Worm (Caenorhabditis elegans): ENCODE data around the gene let-754.

Gene let-754

DNA sequence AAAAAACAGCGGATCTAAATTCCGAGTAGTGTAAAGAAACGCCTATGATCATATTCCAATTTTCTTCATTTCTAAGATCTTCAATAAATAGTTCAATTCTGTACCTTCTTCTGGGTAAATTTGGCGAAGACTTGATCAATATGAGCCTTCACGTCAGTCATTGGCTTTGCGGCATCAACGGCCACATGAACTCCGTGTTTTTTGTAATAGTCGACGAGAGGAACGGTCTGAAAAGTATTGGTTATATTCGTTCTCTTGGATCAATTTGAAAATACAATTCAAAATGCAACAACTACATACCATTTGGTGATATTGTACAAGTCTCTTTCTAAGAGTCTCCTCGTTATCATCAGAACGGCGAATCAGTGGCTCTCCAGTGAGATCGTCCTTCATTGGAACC, 2.7 kb downstream of the let-754 start:
- TF ChIP-seq unc-30 (tag; optimal IDR thresholded peaks at IDR 0.05) (no peak), unc-86 (tag; optimal IDR thresholded peaks at IDR 0.05) (no peak), efl-1 (optimal IDR thresholded peaks at IDR 0.05) (no peak), efl-1 (GFP tag; optimal IDR thresholded peaks at IDR 0.05 in 1 of 2) (peak in 1 of 2 experiments; percentile 58), nhr-237 (tag; optimal IDR thresholded peaks at IDR 0.05) (no peak), nhr-76 (tag; optimal IDR thresholded peaks at IDR 0.05) (no peak), ama-1 (optimal IDR thresholded peaks at IDR 0.05) (no peak)

DNA sequence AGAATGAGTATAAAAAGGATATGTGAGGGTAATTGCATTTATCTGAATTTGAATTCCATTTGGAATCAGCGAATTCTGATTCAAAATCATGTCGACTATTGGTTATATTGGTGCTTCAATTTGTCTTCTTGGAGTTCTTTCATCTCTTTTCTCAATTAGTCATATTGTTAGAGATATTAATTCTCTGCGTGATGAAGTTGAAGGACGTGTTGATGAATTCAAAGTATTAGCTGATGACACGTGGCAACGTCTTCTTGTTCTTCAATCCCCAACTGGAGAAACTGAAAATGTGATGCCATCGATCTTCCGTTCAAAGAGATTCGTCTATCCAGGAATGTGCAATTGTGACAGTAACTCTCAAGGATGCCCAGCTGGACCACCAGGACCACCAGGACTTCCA, 4.3 kb downstream of the let-754 start, which contains the start of gene col-90:
Gene col-90, plus strand, starts transcription at position 37 of the 400 bp plus-strand sequence.
- no peak for TF ChIP-seq F16B12.6 (tag; optimal IDR thresholded peaks at IDR 0.05)
- TF ChIP-seq efl-1 (optimal IDR thresholded peaks at IDR 0.05), result no peak
- no peak for TF ChIP-seq efl-1 (GFP tag; optimal IDR thresholded peaks at IDR 0.05 in 1 of 2)
- peak; percentile 6 for TF ChIP-seq blmp-1 (tag; optimal IDR thresholded peaks at IDR 0.05)
- TF ChIP-seq aha-1 (tag; optimal IDR thresholded peaks at IDR 0.05), result no peak
- TF ChIP-seq ama-1 (optimal IDR thresholded peaks at IDR 0.05), result peak; percentile 70

DNA sequence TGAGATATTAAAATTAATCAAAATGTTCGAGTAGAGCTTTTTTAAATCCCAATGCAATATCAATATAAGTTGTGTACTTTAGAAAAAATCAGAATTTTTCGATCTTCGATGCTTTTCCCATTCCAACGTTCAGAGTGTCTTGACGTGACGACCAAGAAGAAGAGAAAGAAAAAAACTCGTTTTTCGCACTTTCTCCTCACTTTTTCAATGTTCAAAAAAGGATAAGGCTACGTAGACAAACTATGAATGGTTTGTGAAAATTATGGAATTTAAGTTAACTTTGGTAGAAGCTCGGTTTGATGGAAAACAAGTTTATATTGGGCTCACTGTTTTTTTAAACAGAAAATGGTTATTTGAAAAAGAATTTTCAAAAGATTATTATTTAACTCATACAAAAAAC, 5.4 kb downstream of the let-754 start:
- TF ChIP-seq sup-37 (GFP tag; optimal IDR thresholded peaks at IDR 0.05) (no peak), mdl-1 (tag; optimal IDR thresholded peaks at IDR 0.05) (no peak), unc-86 (tag; optimal IDR thresholded peaks at IDR 0.05) (no peak), ceh-8 (GFP tag; optimal IDR thresholded peaks at IDR 0.05) (no peak), lin-14 (GFP tag; optimal IDR thresholded peaks at IDR 0.05) (no peak), efl-1 (optimal IDR thresholded peaks at IDR 0.05) (no peak), efl-1 (GFP tag; optimal IDR thresholded peaks at IDR 0.05 in 1 of 2) (peak in 1 of 2 experiments; percentile 56), unc-98 (GFP tag; IDR thresholded peaks at IDR 0.05) (no peak), fkh-8 (tag; optimal IDR thresholded peaks at IDR 0.05) (no peak), lsy-2 (tag; optimal IDR thresholded peaks at IDR 0.05) (no peak), nhr-71 (tag; optimal IDR thresholded peaks at IDR 0.05) (no peak), mep-1 (tag; optimal IDR thresholded peaks at IDR 0.05) (no peak), blmp-1 (tag; optimal IDR thresholded peaks at IDR 0.05) (peak; percentile 54)

DNA sequence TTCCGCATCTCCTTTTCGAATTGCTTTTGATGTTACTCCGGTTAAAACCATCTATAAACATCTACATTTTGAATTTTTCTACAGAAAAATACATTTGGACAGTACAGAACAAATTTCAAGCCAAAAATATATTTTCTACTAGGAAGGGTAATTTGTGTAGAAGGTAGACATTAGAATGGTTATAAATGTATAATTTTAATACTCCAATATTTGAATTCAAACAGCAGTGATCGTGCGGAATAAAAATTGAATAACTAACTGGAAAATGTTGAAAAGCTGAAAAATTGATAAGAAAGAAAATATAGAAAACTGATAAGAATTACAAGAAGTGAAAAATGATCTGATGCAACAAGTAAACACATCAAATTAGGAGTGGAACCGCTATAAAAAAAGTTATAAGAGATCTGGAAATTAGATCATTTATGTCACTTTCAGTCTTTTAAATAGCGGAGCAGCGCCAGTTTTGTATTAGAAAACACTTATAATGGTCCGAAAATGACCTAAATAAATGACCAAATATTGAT, 6.1 kb downstream of the let-754 start, which contains the start of gene gsto-1:
Gene gsto-1, minus strand, starts transcription at position 51 of the 524 bp plus-strand sequence.
- no peak for TF ChIP-seq rnt-1 (tag; optimal IDR thresholded peaks at IDR 0.05)
- no peak for TF ChIP-seq ceh-82 (tag; optimal IDR thresholded peaks at IDR 0.05)
- TF ChIP-seq unc-98 (GFP tag; IDR thresholded peaks at IDR 0.05), result no peak
- no peak for TF ChIP-seq blmp-1 (tag; optimal IDR thresholded peaks at IDR 0.05)

DNA sequence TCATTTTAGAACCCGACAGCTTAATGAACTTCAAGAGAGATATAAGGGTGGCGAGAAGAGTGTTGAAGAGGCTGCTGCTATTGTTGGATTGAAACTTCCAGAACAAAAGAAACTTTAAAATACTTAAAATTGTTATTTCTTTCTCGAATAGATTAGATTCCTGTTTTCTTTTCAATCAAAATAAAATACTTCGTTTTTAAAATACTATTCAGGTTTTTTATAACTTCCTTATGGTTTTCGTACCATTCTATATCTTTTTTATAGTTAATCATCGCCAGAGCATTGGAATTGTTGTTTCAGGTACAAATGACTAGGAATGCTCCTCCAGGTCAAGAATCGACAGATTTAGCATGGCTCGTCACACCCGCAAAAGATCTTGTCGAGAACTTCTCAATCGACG, 11.7 kb downstream of the let-754 start, which contains the start of gene kle-2:
Gene kle-2, plus strand, starts transcription at position 301 of the 400 bp plus-strand sequence.
- TF ChIP-seq nhr-237 (tag; optimal IDR thresholded peaks at IDR 0.05), result no peak
- no peak for TF ChIP-seq ceh-90 (tag; optimal IDR thresholded peaks at IDR 0.05)
- TF ChIP-seq snu-23 (GFP tag; optimal IDR thresholded peaks at IDR 0.05), result no peak
- TF ChIP-seq unc-130 (tag; optimal IDR thresholded peaks at IDR 0.05), result no peak

DNA sequence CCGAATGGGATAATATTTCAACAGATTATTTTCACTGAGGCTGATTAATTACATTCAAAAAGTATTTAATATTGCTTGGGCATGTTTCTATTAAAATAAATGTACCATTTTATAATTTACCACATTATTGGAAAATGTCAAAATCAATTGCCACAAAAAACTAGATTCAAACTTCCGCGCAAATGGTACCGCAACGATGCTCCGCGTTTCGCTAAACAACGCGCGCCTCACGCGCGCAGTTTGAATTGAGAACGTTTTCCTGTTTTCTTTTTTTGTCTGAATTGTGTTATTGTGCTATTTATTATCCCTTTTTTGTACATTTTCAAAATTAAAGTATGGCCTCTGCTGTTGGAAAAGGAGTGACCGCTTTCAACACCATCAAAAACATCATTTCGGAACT, 12.3 kb downstream of the let-754 start, which contains the start of gene C29E4.12:
Gene C29E4.12, plus strand, starts transcription at position 333 of the 400 bp plus-strand sequence.
- TF ChIP-seq hlh-17 (GFP tag; optimal IDR thresholded peaks at IDR 0.05; ENCODE audit: borderline replicate concordance), result no peak
- TF ChIP-seq nhr-85 (tag), result peak; percentile 86
- TF ChIP-seq C16A3.4 (tag; optimal IDR thresholded peaks at IDR 0.05), result peak; percentile 82
- TF ChIP-seq egl-13 (tag; optimal IDR thresholded peaks at IDR 0.05), result peak; percentile 26
- TF ChIP-seq dsc-1 (tag; optimal IDR thresholded peaks at IDR 0.05), result no peak
- no peak for TF ChIP-seq mab-9 (GFP tag; IDR thresholded peaks at IDR 0.05)
- peak in 1 of 2 experiments; percentile 66 for TF ChIP-seq mdl-1 (tag; optimal IDR thresholded peaks at IDR 0.05)
- TF ChIP-seq snpc-4 (tag; optimal IDR thresholded peaks at IDR 0.05), result peak; percentile 27
- no peak for TF ChIP-seq ceh-63 (GFP tag; optimal IDR thresholded peaks at IDR 0.05)
- no peak for TF ChIP-seq aha-1 (tag; optimal IDR thresholded peaks at IDR 0.05)
- TF ChIP-seq vab-15 (tag; optimal IDR thresholded peaks at IDR 0.05), result no peak
- no peak for TF ChIP-seq ztf-4 (tag; optimal IDR thresholded peaks at IDR 0.05)
- no peak for TF ChIP-seq ets-5 (GFP tag; IDR thresholded peaks at IDR 0.05)
- peak; percentile 65 for TF ChIP-seq pax-3 (tag; optimal IDR thresholded peaks at IDR 0.05)
- peak; percentile 40 for TF ChIP-seq unc-130 (tag; optimal IDR thresholded peaks at IDR 0.05)
- TF ChIP-seq hlh-4 (tag; optimal IDR thresholded peaks at IDR 0.05), result no peak
- TF ChIP-seq elt-3 (tag; optimal IDR thresholded peaks at IDR 0.05), result peak in 2 of 6 experiments; percentile 4 to 64
- TF ChIP-seq rnt-1 (tag; optimal IDR thresholded peaks at IDR 0.05), result peak; percentile 87
- TF ChIP-seq alr-1 (tag; optimal IDR thresholded peaks at IDR 0.05; ENCODE audit: borderline replicate concordance), result no peak
- TF ChIP-seq nhr-20 (tag; optimal IDR thresholded peaks at IDR 0.05), result peak; percentile 74
- no peak for TF ChIP-seq efl-3 (GFP tag; optimal IDR thresholded peaks at IDR 0.05)
- peak; percentile 61 for TF ChIP-seq lir-3 (tag; optimal IDR thresholded peaks at IDR 0.05; ENCODE audit: poor library complexity)
